Fruit fly (Drosophila melanogaster): ENCODE data around the gene Pus7.

Gene Pus7

dm6 chr3L:8525691-8526421 lies 16.1 kb downstream of the Pus7 start (continued):
- TF ChIP-seq Camta (GFP tag; optimal IDR thresholded peaks at IDR 0.05), result no peak
- TF ChIP-seq Sox102F (GFP tag; optimal IDR thresholded peaks at IDR 0.05), result peak; percentile 22
- TF ChIP-seq Opbp (GFP tag; IDR thresholded peaks at IDR 0.05; ENCODE audit: partially characterized antibody), result no peak
- no peak for TF ChIP-seq sna (GFP tag; IDR thresholded peaks at IDR 0.05; ENCODE audit: partially characterized antibody)
- TF ChIP-seq CG2875 (GFP tag; optimal IDR thresholded peaks at IDR 0.05), result peak; percentile 25
- TF ChIP-seq CG17829 (tag; optimal IDR thresholded peaks at IDR 0.05), result no peak
- TF ChIP-seq jing (GFP tag; optimal IDR thresholded peaks at IDR 0.05), result no peak
- TF ChIP-seq Dek (tag; optimal IDR thresholded peaks at IDR 0.05), result peak; percentile 43
- peak; percentile 14 for TF ChIP-seq ems (GFP tag; optimal IDR thresholded peaks at IDR 0.05)
- no peak for TF ChIP-seq crc (GFP tag; optimal IDR thresholded peaks at IDR 0.05)
- TF ChIP-seq schlank (tag; optimal IDR thresholded peaks at IDR 0.05), result no peak
- TF ChIP-seq CG6854 (GFP tag; optimal IDR thresholded peaks at IDR 0.05), result peak; percentile 27
- peak; percentile 37 for TF ChIP-seq Hmx (GFP tag; optimal IDR thresholded peaks at IDR 0.05)
- peak; percentile 46 for TF ChIP-seq scrt (GFP tag; optimal IDR thresholded peaks at IDR 0.05)
- peak; percentile 24 for TF ChIP-seq CG10267 (tag; optimal IDR thresholded peaks at IDR 0.05)
- TF ChIP-seq dm (GFP tag; optimal IDR thresholded peaks at IDR 0.05), result peak; percentile 7
- no peak for TF ChIP-seq pnt (GFP tag; optimal IDR thresholded peaks at IDR 0.05)
- TF ChIP-seq Asciz (GFP tag; optimal IDR thresholded peaks at IDR 0.05), result peak; percentile 36
- TF ChIP-seq kah (GFP tag; optimal IDR thresholded peaks at IDR 0.05), result no peak
- TF ChIP-seq mam (GFP tag; optimal IDR thresholded peaks at IDR 0.05), result peak; percentile 58
- peak; percentile 41 for TF ChIP-seq CG12769 (tag; optimal IDR thresholded peaks at IDR 0.05)
- TF ChIP-seq insv (GFP tag; optimal IDR thresholded peaks at IDR 0.05), result no peak
- peak; percentile 23 for TF ChIP-seq Oli (tag; optimal IDR thresholded peaks at IDR 0.05)
- TF ChIP-seq CG13894 (tag; optimal IDR thresholded peaks at IDR 0.05), result no peak
- no peak for TF ChIP-seq CG6272 (GFP tag; IDR thresholded peaks at IDR 0.05)
- peak; percentile 26 for TF ChIP-seq nau (GFP tag; optimal IDR thresholded peaks at IDR 0.05)
- no peak for TF ChIP-seq vnd (GFP tag; IDR thresholded peaks at IDR 0.05; ENCODE audit: partially characterized antibody)
- no peak for TF ChIP-seq sim (GFP tag; IDR thresholded peaks at IDR 0.05)
- TF ChIP-seq zfh2 (GFP tag; optimal IDR thresholded peaks at IDR 0.05), result peak; percentile 58
- no peak for TF ChIP-seq CG3838 (GFP tag; optimal IDR thresholded peaks at IDR 0.05)
- peak in 1 of 3 experiments; percentile 23 for TF ChIP-seq lola (GFP tag; optimal IDR thresholded peaks at IDR 0.05)
- TF ChIP-seq Hand (GFP tag; optimal IDR thresholded peaks at IDR 0.05), result peak; percentile 36
- no peak for TF ChIP-seq inv (GFP tag; IDR thresholded peaks at IDR 0.05; ENCODE audit: partially characterized antibody)
- peak; percentile 7; the same call in 1 of the 2 replicates for TF ChIP-seq Adf1 (GFP tag; IDR thresholded peaks at IDR 0.05)

DNA sequence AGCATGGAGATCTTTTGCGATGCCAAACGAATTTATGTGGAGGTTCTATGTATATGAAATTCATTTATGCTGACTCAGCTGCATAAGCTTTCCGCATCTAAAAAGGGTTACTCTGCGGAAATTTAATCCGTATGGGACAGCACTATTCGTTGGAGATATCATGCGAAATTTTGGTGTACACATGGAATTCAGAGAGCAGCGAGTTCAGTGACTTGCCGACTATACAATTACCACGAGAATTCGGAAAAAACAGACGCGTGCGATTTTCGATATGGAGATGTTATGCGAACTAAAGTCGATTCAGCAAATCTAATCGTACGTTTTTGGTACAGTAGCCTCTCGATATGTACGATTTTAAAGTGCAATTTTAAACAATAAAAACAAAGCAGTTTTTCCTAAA lies 18.0 kb downstream of the Pus7 start:
- TF ChIP-seq Rx (GFP tag; IDR thresholded peaks at IDR 0.05), result no peak
- TF ChIP-seq CG2199 (GFP tag; IDR thresholded peaks at IDR 0.05), result peak; percentile 20; the same call in 1 of the 3 replicates
- TF ChIP-seq CG1529 (GFP tag; optimal IDR thresholded peaks at IDR 0.05), result peak; percentile 69
- peak; percentile 27; the same call in 1 of the 2 replicates for TF ChIP-seq tna (GFP tag; IDR thresholded peaks at IDR 0.05; ENCODE audit: partially characterized antibody)
- peak; percentile 41 for TF ChIP-seq grau (tag; optimal IDR thresholded peaks at IDR 0.05)

All from whole organism, embryonic.